Worm (Caenorhabditis elegans): ENCODE measurements around the gene dod-24.

ce11 chrIV:12973336-12973735, 32.2 kb upstream of the dod-24 start, which contains the start of gene F55G11.4:
- TF ChIP-seq zag-1 (tag; optimal IDR thresholded peaks at IDR 0.05) (no peak), mdl-1 (tag; optimal IDR thresholded peaks at IDR 0.05) (no peak), ztf-4 (tag; optimal IDR thresholded peaks at IDR 0.05) (no peak), lin-39 (tag; optimal IDR thresholded peaks at IDR 0.05) (no peak), nhr-11 (tag; optimal IDR thresholded peaks at IDR 0.05) (no peak), sea-2 (GFP tag; optimal IDR thresholded peaks at IDR 0.05) (no peak), nhr-76 (tag; optimal IDR thresholded peaks at IDR 0.05) (no peak), jun-1 (tag; optimal IDR thresholded peaks at IDR 0.05) (no peak), daf-12 (tag; optimal IDR thresholded peaks at IDR 0.05) (no peak), pha-4 (tag; optimal IDR thresholded peaks at IDR 0.05) (no peak)
